Fruit fly (Drosophila melanogaster) whole organism, embryonic: Measurements from ENCODE around the gene mRpL16.

ENCODE experiments used
- Ada2b ChIP-seq: fragments of 200-800 bp; sonication (Bioruptor generic); IDR thresholded peaks from 2 replicates; pipeline ENCODE4 v1.3.6; 2022; ENCODE audit warnings: missing biosample characterization, missing genetic modification characterization
- Asciz ChIP-seq: fragments of 200-800 bp; sonication (Bioruptor generic); optimal IDR thresholded peaks from 2 replicates; lab custom pipeline; 2017; ENCODE audit warnings: missing biosample characterization, mild to moderate bottlenecking, missing genetic modification characterization, missing genetic modification reagents
- Awh ChIP-seq: fragments of 200-800 bp; sonication (Bioruptor generic); IDR thresholded peaks from 2 replicates; pipeline ENCODE4, ENCODE4 v1.3.6; 2022; ENCODE audit warnings: missing biosample characterization, missing genetic modification characterization
- CG10274 ChIP-seq: fragments of 200-800 bp; sonication (Bioruptor generic); optimal IDR thresholded peaks from 3 replicates; lab custom pipeline; 2017; ENCODE audit warnings: missing biosample characterization, mild to moderate bottlenecking, missing genetic modification characterization
- CG11247 ChIP-seq: fragments of 200-800 bp; sonication (Bioruptor generic); IDR thresholded peaks from 2 replicates; pipeline ENCODE4 v1.3.6; 2022; ENCODE audit warnings: missing biosample characterization, missing genetic modification characterization
- CG11504 ChIP-seq: fragments of 200-800 bp; sonication (Bioruptor generic); optimal IDR thresholded peaks from 3 replicates; lab custom pipeline; 2019; ENCODE audit warnings: missing biosample characterization, mild to moderate bottlenecking, missing genetic modification characterization, moderate library complexity
- CG11695 ChIP-seq: fragments of 200-800 bp; sonication (Bioruptor generic); IDR thresholded peaks from 3 replicates; pipeline ENCODE4 v1.3.6; 2022; ENCODE audit warnings: missing biosample characterization, missing genetic modification characterization
- CG13894 ChIP-seq: fragments of 200-800 bp; sonication (Bioruptor generic); optimal IDR thresholded peaks from 3 replicates; lab custom pipeline; 2018; ENCODE audit warnings: missing biosample characterization, mild to moderate bottlenecking, missing genetic modification characterization, moderate library complexity
- CG14667 ChIP-seq: fragments of 200-800 bp; sonication (Bioruptor generic); IDR thresholded peaks from 2 replicates; pipeline ENCODE4 v1.3.6; 2022; ENCODE audit warnings: missing biosample characterization, missing genetic modification characterization
- CG14710 ChIP-seq: fragments of 200-800 bp; sonication (Bioruptor generic); optimal IDR thresholded peaks from 3 replicates; lab custom pipeline; 2019; ENCODE audit warnings: missing biosample characterization, mild to moderate bottlenecking, missing genetic modification characterization, moderate library complexity
- CG17912 ChIP-seq: fragments of 200-800 bp; sonication (Bioruptor generic); optimal IDR thresholded peaks from 2 replicates; lab custom pipeline; 2018; ENCODE audit warnings: missing biosample characterization, mild to moderate bottlenecking, missing genetic modification characterization
- CG2129 ChIP-seq: fragments of 200-800 bp; sonication (Bioruptor generic); IDR thresholded peaks from 2 replicates; pipeline ENCODE4 v1.3.6; 2022; ENCODE audit warnings: missing biosample characterization, missing genetic modification characterization; ENCODE audit not compliant: partially characterized antibody
- CG2202 ChIP-seq: fragments of 200-800 bp; sonication (Bioruptor generic); optimal IDR thresholded peaks from 2 replicates; lab custom pipeline; 2018; ENCODE audit warnings: missing biosample characterization, mild to moderate bottlenecking, missing genetic modification characterization
- CG3065 ChIP-seq: fragments of 200-800 bp; sonication (Bioruptor generic); optimal IDR thresholded peaks from 2 replicates; lab custom pipeline; 2016; ENCODE audit warnings: missing biosample characterization, missing genetic modification characterization
- CG31388 ChIP-seq: fragments of 200-800 bp; sonication (Bioruptor generic); optimal IDR thresholded peaks from 2 replicates; lab custom pipeline; 2016; ENCODE audit warnings: missing biosample characterization, missing genetic modification characterization
- CG3847 ChIP-seq: fragments of 200-800 bp; sonication (Bioruptor generic); IDR thresholded peaks from 2 replicates; pipeline ENCODE4 v1.3.6; 2022; ENCODE audit warnings: missing biosample characterization, missing genetic modification characterization
- CG5180 ChIP-seq: fragments of 200-800 bp; sonication (Bioruptor generic); optimal IDR thresholded peaks from 3 replicates; lab custom pipeline; 2017; ENCODE audit warnings: missing biosample characterization, missing genetic modification characterization, mild to moderate bottlenecking, moderate library complexity, missing genetic modification reagents
- CG5245 ChIP-seq: fragments of 200-800 bp; sonication (Bioruptor generic); optimal IDR thresholded peaks from 3 replicates; lab custom pipeline; 2016; ENCODE audit warnings: missing biosample characterization, missing genetic modification characterization
- CG8359 ChIP-seq: fragments of 200-800 bp; sonication (Bioruptor generic); optimal IDR thresholded peaks from 2 replicates; lab custom pipeline; 2017; ENCODE audit warnings: missing biosample characterization, mild to moderate bottlenecking, missing genetic modification characterization, borderline replicate concordance
- Dll ChIP-seq: fragments of 200-800 bp; sonication (Bioruptor generic); IDR thresholded peaks from 4 replicates; pipeline ENCODE4 v1.3.6; 2022; ENCODE audit warnings: missing biosample characterization, missing genetic modification characterization; ENCODE audit not compliant: partially characterized antibody
- Drgx ChIP-seq: fragments of 200-800 bp; sonication (Bioruptor generic); IDR thresholded peaks from 2 replicates; pipeline ENCODE4 v1.3.6; 2022; ENCODE audit warnings: missing biosample characterization, missing genetic modification characterization
- Eip74EF ChIP-seq, 2 experiments: fragments of 200-800 bp in 1 of 2; fragments of >200 bp in 1 of 2; sonication (Bioruptor generic) in 1 of 2; optimal IDR thresholded peaks; 2 replicates each; lab custom pipeline; 2017 to 2019; ENCODE audit warnings: missing biosample characterization in 2 of 2, missing genetic modification characterization in 2 of 2, mild to moderate bottlenecking in 1 of 2, moderate library complexity in 1 of 2
- HLHmδ ChIP-seq: fragments of 200-800 bp; sonication (Bioruptor generic); optimal IDR thresholded peaks from 2 replicates; lab custom pipeline; 2018; ENCODE audit warnings: missing biosample characterization, mild to moderate bottlenecking, missing genetic modification characterization, moderate library complexity
- Lhr ChIP-seq: fragments of 200-800 bp; sonication (Bioruptor generic); optimal IDR thresholded peaks from 3 replicates; lab custom pipeline; 2017; ENCODE audit warnings: mild to moderate bottlenecking, missing biosample characterization, missing genetic modification reagents, missing genetic modification characterization
- Lim3 ChIP-seq: fragments of 200-800 bp; sonication (Bioruptor generic); IDR thresholded peaks from 2 replicates; pipeline ENCODE4 v1.3.6; 2022; ENCODE audit warnings: missing biosample characterization, missing genetic modification characterization
- MESR4 ChIP-seq: fragments of 200-800 bp; sonication (Bioruptor generic); optimal IDR thresholded peaks from 2 replicates; lab custom pipeline; 2018; ENCODE audit warnings: missing biosample characterization, mild to moderate bottlenecking, missing genetic modification characterization, moderate library complexity
- Myb ChIP-seq: fragments of 200-800 bp; sonication (Bioruptor generic); optimal IDR thresholded peaks from 2 replicates; lab custom pipeline; 2016; ENCODE audit warnings: missing biosample characterization, missing genetic modification characterization
- NFAT ChIP-seq: fragments of 200-800 bp; sonication (Bioruptor generic); IDR thresholded peaks from 2 replicates; pipeline ENCODE4 v1.3.6; 2022; ENCODE audit warnings: missing biosample characterization, missing genetic modification characterization
- Rfx ChIP-seq: fragments of 200-800 bp; sonication (Bioruptor generic); IDR thresholded peaks from 2 replicates; pipeline ENCODE4 v1.3.6; 2022; ENCODE audit warnings: missing biosample characterization, missing genetic modification characterization
- Taf1 ChIP-seq: fragments of 200-800 bp; sonication (Bioruptor generic); IDR thresholded peaks from 2 replicates; pipeline ENCODE4 v1.3.6; 2022; ENCODE audit warnings: missing biosample characterization, missing genetic modification characterization
- Usf ChIP-seq: fragments of 200-800 bp; sonication (Bioruptor generic); optimal IDR thresholded peaks from 2 replicates; lab custom pipeline; 2017; ENCODE audit warnings: missing genotype, missing biosample characterization, missing genetic modification characterization
- Xrp1 ChIP-seq: fragments of 200-800 bp; sonication (Bioruptor generic); IDR thresholded peaks from 2 replicates; pipeline ENCODE4 v1.3.6; 2022; ENCODE audit warnings: missing biosample characterization, missing genetic modification characterization
- ash1 ChIP-seq: fragments of 200-800 bp; sonication (Bioruptor generic); optimal IDR thresholded peaks from 2 replicates; lab custom pipeline; 2018; ENCODE audit warnings: missing biosample characterization, mild to moderate bottlenecking, missing genetic modification characterization
- az2 ChIP-seq: fragments of 200-800 bp; sonication (Bioruptor generic); optimal IDR thresholded peaks from 3 replicates; lab custom pipeline; 2016; ENCODE audit warnings: missing biosample characterization, missing genetic modification characterization
- crol ChIP-seq: fragments of 200-800 bp; sonication (Bioruptor generic); IDR thresholded peaks from 2 replicates; pipeline ENCODE4 v1.3.6; 2022; ENCODE audit warnings: missing biosample characterization, missing genetic modification characterization
- fd64A ChIP-seq: fragments of 200-800 bp; sonication (Bioruptor generic); optimal IDR thresholded peaks from 3 replicates; lab custom pipeline; 2018; ENCODE audit warnings: missing biosample characterization, mild to moderate bottlenecking, missing genetic modification characterization
- gt ChIP-seq: fragments of 200-800 bp; sonication (Bioruptor generic); IDR thresholded peaks from 2 replicates; pipeline ENCODE4 v1.3.6; 2022; ENCODE audit warnings: missing biosample characterization, missing genetic modification characterization
- hbn ChIP-seq: fragments of 200-800 bp; sonication (Bioruptor generic); IDR thresholded peaks from 2 replicates; pipeline ENCODE4 v1.3.6; 2022; ENCODE audit warnings: missing biosample characterization, missing genetic modification characterization; ENCODE audit not compliant: partially characterized antibody
- inv ChIP-seq: fragments of 200-800 bp; sonication (Bioruptor generic); IDR thresholded peaks from 2 replicates; pipeline ENCODE4 v1.3.6; 2022; ENCODE audit warnings: missing biosample characterization, missing genetic modification characterization; ENCODE audit not compliant: partially characterized antibody
- jigr1 ChIP-seq: fragments of 200-800 bp; sonication (Bioruptor generic); IDR thresholded peaks from 3 replicates; pipeline ENCODE4 v1.3.6; 2022; ENCODE audit warnings: missing biosample characterization, missing genetic modification characterization
- jing ChIP-seq: fragments of 200-800 bp; sonication (Bioruptor generic); optimal IDR thresholded peaks from 2 replicates; lab custom pipeline; 2018; ENCODE audit warnings: missing biosample characterization, mild to moderate bottlenecking, missing genetic modification characterization
- prd ChIP-seq, 3 experiments: fragments of >200 bp in 2 of 3; fragments of 200-800 bp in 1 of 3; sonication (Bioruptor generic) in 1 of 3; optimal IDR thresholded peaks in 2 of 3; IDR thresholded peaks in 1 of 3; 2 replicates in 2 of 3; 3 replicates in 1 of 3; pipeline versions ENCODE4 v1.3.6 to Lab custom; 2017 to 2022; ENCODE audit warnings: missing biosample characterization in 1 of 3, missing genetic modification characterization in 1 of 3
- repo ChIP-seq: fragments of 200-800 bp; sonication (Bioruptor generic); optimal IDR thresholded peaks from 2 replicates; lab custom pipeline; 2016; ENCODE audit warnings: missing biosample characterization, missing genetic modification characterization
- shn ChIP-seq: fragments of 200-800 bp; sonication (Bioruptor generic); optimal IDR thresholded peaks from 3 replicates; lab custom pipeline; 2016; ENCODE audit warnings: missing biosample characterization, missing genetic modification characterization
- sim ChIP-seq: fragments of 200-800 bp; sonication (Bioruptor generic); IDR thresholded peaks from 2 replicates; pipeline ENCODE4 v1.3.6; 2022; ENCODE audit warnings: missing biosample characterization, missing genetic modification characterization
- sisA ChIP-seq: fragments of 200-800 bp; sonication (Bioruptor generic); IDR thresholded peaks from 2 replicates; pipeline ENCODE4 v1.3.6; 2022; ENCODE audit warnings: missing biosample characterization, missing genetic modification characterization
- tin ChIP-seq: fragments of 200-800 bp; sonication (Bioruptor generic); optimal IDR thresholded peaks from 3 replicates; lab custom pipeline; 2016; ENCODE audit warnings: missing biosample characterization, missing genetic modification characterization
- ttk ChIP-seq: fragments of 200-800 bp; sonication (Bioruptor generic); IDR thresholded peaks from 2 replicates; pipeline ENCODE4 v2.1.2; 2022; ENCODE audit warnings: missing biosample characterization, missing genetic modification characterization
- unpg ChIP-seq: fragments of 200-800 bp; sonication (Bioruptor generic); optimal IDR thresholded peaks from 3 replicates; lab custom pipeline; 2018; ENCODE audit warnings: missing biosample characterization, mild to moderate bottlenecking, missing genetic modification characterization, moderate library complexity

mRpL16 gene

dm6 chrX:1861620-1862184 is 28.4 kb upstream of the mRpL16 start, which contains the start of gene deltaCOP (continued):
- TF ChIP-seq unpg (GFP tag; lab: Kevin White, UChicago) (peak; percentile 79), CG5245 (GFP tag; lab: Kevin White, UChicago) (peak; percentile 48), CG5180 (GFP tag; lab: Kevin White, UChicago) (no peak), MESR4 (GFP tag; lab: Kevin White, UChicago) (peak; percentile 76), Asciz (GFP tag; lab: Kevin White, UChicago) (no peak), prd (optimal IDR thresholded peaks at IDR 0.05; lab: Kevin White, UChicago) (no peak), prd (GFP tag; IDR thresholded peaks at IDR 0.05; lab: Robert Waterston, UW) (peak; percentile 90), gt (no peak), Rfx (GFP tag; lab: Robert Waterston, UW) (peak; percentile 89), CG11247 (GFP tag; lab: Robert Waterston, UW) (peak; percentile 79), CG14667 (peak; percentile 62), crol (GFP tag; lab: Robert Waterston, UW) (peak; percentile 20; the same call in 1 of the 2 replicates), CG10274 (GFP tag; lab: Kevin White, UChicago) (peak; percentile 54), az2 (GFP tag; lab: Kevin White, UChicago) (peak; percentile 80), NFAT (GFP tag; lab: Robert Waterston, UW) (peak; percentile 63), jing (GFP tag; lab: Kevin White, UChicago) (no peak), CG13894 (peak; percentile 70), tin (peak; percentile 87), jigr1 (GFP tag; lab: Robert Waterston, UW) (peak; percentile 67), Lhr (GFP tag; lab: Kevin White, UChicago) (peak; percentile 30), HLHmδ (no peak), hbn (GFP tag; lab: Robert Waterston, UW) (no peak), inv (GFP tag; lab: Robert Waterston, UW) (no peak), CG11695 (GFP tag; lab: Robert Waterston, UW) (peak; percentile 75), Eip74EF (GFP tag; optimal IDR thresholded peaks at IDR 0.05; lab: Kevin White, UChicago) (no peak), CG2129 (GFP tag; lab: Robert Waterston, UW) (no peak), sim (GFP tag; lab: Robert Waterston, UW) (no peak), repo (GFP tag; lab: Kevin White, UChicago) (peak; percentile 85), fd64A (GFP tag; lab: Kevin White, UChicago) (no peak), CG14710 (tag; lab: Kevin White, UChicago) (peak; percentile 64), CG11504 (tag; lab: Kevin White, UChicago) (no peak), CG3065 (GFP tag; lab: Kevin White, UChicago) (peak; percentile 74), ttk (GFP tag; lab: Robert Waterston, UW) (peak; percentile 73), Dll (GFP tag; lab: Robert Waterston, UW) (peak; percentile 32; the same call in 1 of the 4 replicates), CG8359 (GFP tag; lab: Kevin White, UChicago) (no peak), shn (peak; percentile 94), Drgx (GFP tag; lab: Robert Waterston, UW) (peak; percentile 77), CG31388 (peak; percentile 77), ash1 (no peak), CG17912 (GFP tag; lab: Kevin White, UChicago) (no peak), Ada2b (GFP tag; lab: Robert Waterston, UW) (peak; percentile 72), Lim3 (GFP tag; lab: Robert Waterston, UW) (no peak), Xrp1 (peak; percentile 82), CG3847 (GFP tag; lab: Robert Waterston, UW) (peak; percentile 89), sisA (peak; percentile 90), Awh (GFP tag; lab: Robert Waterston, UW) (peak; percentile 67), Usf (GFP tag; lab: Kevin White, UChicago) (peak; percentile 47), Taf1 (GFP tag; lab: Robert Waterston, UW) (peak; percentile 78), Myb (peak; percentile 92), CG2202 (tag; lab: Kevin White, UChicago) (peak; percentile 47)
